1 fruit fly cellular context compared by ENCODE assay signal in genomic region chrX:12222890-12223345, dm6.
TF ChIP-seq lines count a peak whose summit lies in the region.

No protein-coding gene starts in this region.

TF ChIP-seq in whole organism, embryonic, 481 proteins besides CTCF, POLR2A, EP300 and RAD21 (continued from another document and continues in another):
- TF ChIP-seq CG7357 (GFP tag; IDR thresholded peaks at IDR 0.05; lab: Robert Waterston, UW): peak; percentile 61; the same call in 2 of the 3 replicates
- peak; percentile 80 for TF ChIP-seq tgo (GFP tag; IDR thresholded peaks at IDR 0.05; lab: Robert Waterston, UW)
- no peak for TF ChIP-seq CG33213 (GFP tag; optimal IDR thresholded peaks at IDR 0.05; lab: Kevin White, UChicago)
- TF ChIP-seq CG8944 (GFP tag; optimal IDR thresholded peaks at IDR 0.05; lab: Kevin White, UChicago): no peak
- no peak for TF ChIP-seq inv (GFP tag; IDR thresholded peaks at IDR 0.05; lab: Robert Waterston, UW; ENCODE audit: partially characterized antibody)
- peak; percentile 83 for TF ChIP-seq ci (GFP tag; IDR thresholded peaks at IDR 0.05; lab: Robert Waterston, UW)
- no peak for TF ChIP-seq NC2β (GFP tag; optimal IDR thresholded peaks at IDR 0.05; lab: Kevin White, UChicago)
- TF ChIP-seq CG4360 (GFP tag; IDR thresholded peaks at IDR 0.05; lab: Robert Waterston, UW): no peak
- TF ChIP-seq CG11085 (GFP tag; IDR thresholded peaks at IDR 0.05; lab: Robert Waterston, UW): no peak
- TF ChIP-seq CG17829 (tag; optimal IDR thresholded peaks at IDR 0.05; lab: Kevin White, UChicago): peak; percentile 83
- no peak for TF ChIP-seq Myb (GFP tag; optimal IDR thresholded peaks at IDR 0.05; lab: Kevin White, UChicago)
- TF ChIP-seq Mes4 (GFP tag; optimal IDR thresholded peaks at IDR 0.05; lab: Kevin White, UChicago): no peak
- TF ChIP-seq tin (GFP tag; optimal IDR thresholded peaks at IDR 0.05; lab: Kevin White, UChicago): peak; percentile 60
- peak; percentile 61 for TF ChIP-seq run (tag; optimal IDR thresholded peaks at IDR 0.05; lab: Kevin White, UChicago)
- TF ChIP-seq zfh2 (GFP tag; optimal IDR thresholded peaks at IDR 0.05; lab: Kevin White, UChicago): no peak
- no peak for TF ChIP-seq CG10321 (GFP tag; IDR thresholded peaks at IDR 0.05; lab: Robert Waterston, UW)
- no peak for TF ChIP-seq CG4328 (GFP tag; optimal IDR thresholded peaks at IDR 0.05; lab: Kevin White, UChicago)
- TF ChIP-seq CG31388 (GFP tag; optimal IDR thresholded peaks at IDR 0.05; lab: Kevin White, UChicago): no peak
- peak; percentile 75 for TF ChIP-seq E2f1 (GFP tag; IDR thresholded peaks at IDR 0.05; lab: Robert Waterston, UW)
- peak; percentile 18 for TF ChIP-seq Max (GFP tag; optimal IDR thresholded peaks at IDR 0.05; lab: Kevin White, UChicago)
- TF ChIP-seq CG12155 (GFP tag; optimal IDR thresholded peaks at IDR 0.05; lab: Kevin White, UChicago): peak; percentile 15
- peak in 1 of 2 experiments; percentile 1 for TF ChIP-seq Pdp1 (GFP tag; optimal IDR thresholded peaks at IDR 0.05; lab: Kevin White, UChicago)
- TF ChIP-seq CG17912 (GFP tag; optimal IDR thresholded peaks at IDR 0.05; lab: Kevin White, UChicago): no peak
- TF ChIP-seq trem (tag; optimal IDR thresholded peaks at IDR 0.05; lab: Kevin White, UChicago): peak; percentile 54
- TF ChIP-seq pzg (GFP tag; optimal IDR thresholded peaks at IDR 0.05; lab: Kevin White, UChicago): no peak
- TF ChIP-seq h (optimal IDR thresholded peaks at IDR 0.05; lab: Kevin White, UChicago): no peak
- peak in 1 of 3 experiments; percentile 80 for TF ChIP-seq lola (GFP tag; optimal IDR thresholded peaks at IDR 0.05; lab: Kevin White, UChicago)
- TF ChIP-seq CG31441 (GFP tag; IDR thresholded peaks at IDR 0.05; lab: Robert Waterston, UW): peak; percentile 89
- TF ChIP-seq CG43689 (GFP tag; IDR thresholded peaks at IDR 0.05; lab: Robert Waterston, UW): no peak
- TF ChIP-seq wor (GFP tag; IDR thresholded peaks at IDR 0.05; lab: Robert Waterston, UW): 0 out of 2 replicates have a peak, but pooled peaks have one; percentile 34
- no peak for TF ChIP-seq toy (GFP tag; IDR thresholded peaks at IDR 0.05; lab: Robert Waterston, UW)
- TF ChIP-seq CG12744 (GFP tag; optimal IDR thresholded peaks at IDR 0.05; lab: Kevin White, UChicago): no peak
- TF ChIP-seq CG10654 (GFP tag; optimal IDR thresholded peaks at IDR 0.05; lab: Kevin White, UChicago): peak; percentile 41
- TF ChIP-seq Dfd (GFP tag; optimal IDR thresholded peaks at IDR 0.05; lab: Kevin White, UChicago): no peak
- peak; percentile 82 for TF ChIP-seq CG13424 (tag; optimal IDR thresholded peaks at IDR 0.05; lab: Kevin White, UChicago)
- peak in 1 of 2 experiments; percentile 89 for TF ChIP-seq bsh (GFP tag; optimal IDR thresholded peaks at IDR 0.05; lab: Kevin White, UChicago)
- TF ChIP-seq CG15514 (GFP tag; optimal IDR thresholded peaks at IDR 0.05; lab: Kevin White, UChicago): peak; percentile 9
- TF ChIP-seq CG9215 (GFP tag; IDR thresholded peaks at IDR 0.05; lab: Robert Waterston, UW): no peak
- peak; percentile 14 for TF ChIP-seq lbe (GFP tag; optimal IDR thresholded peaks at IDR 0.05; lab: Kevin White, UChicago)
- TF ChIP-seq Sin3A (optimal IDR thresholded peaks at IDR 0.05; lab: Kevin White, UChicago): no peak
- TF ChIP-seq CG7987 (GFP tag; optimal IDR thresholded peaks at IDR 0.05; lab: Kevin White, UChicago): no peak
- no peak for TF ChIP-seq CG11398 (GFP tag; optimal IDR thresholded peaks at IDR 0.05; lab: Kevin White, UChicago)
- TF ChIP-seq CG9817 (tag; optimal IDR thresholded peaks at IDR 0.05; lab: Kevin White, UChicago): peak; percentile 23
- TF ChIP-seq Deaf1 (tag; optimal IDR thresholded peaks at IDR 0.05; lab: Kevin White, UChicago): peak; percentile 32
- no peak for TF ChIP-seq fru (optimal IDR thresholded peaks at IDR 0.05; lab: Kevin White, UChicago)
- TF ChIP-seq TFAM (GFP tag; optimal IDR thresholded peaks at IDR 0.05; lab: Kevin White, UChicago): no peak
- TF ChIP-seq CG13894 (tag; optimal IDR thresholded peaks at IDR 0.05; lab: Kevin White, UChicago): peak; percentile 15
- no peak for TF ChIP-seq crol (GFP tag; IDR thresholded peaks at IDR 0.05; lab: Robert Waterston, UW)
- TF ChIP-seq HHEX (GFP tag; optimal IDR thresholded peaks at IDR 0.05; lab: Kevin White, UChicago): peak; percentile 61
- TF ChIP-seq zen2 (GFP tag; IDR thresholded peaks at IDR 0.05; lab: Robert Waterston, UW; ENCODE audit: partially characterized antibody): no peak
- peak; percentile 41 for TF ChIP-seq scrt (GFP tag; optimal IDR thresholded peaks at IDR 0.05; lab: Kevin White, UChicago)
- peak; percentile 70 for TF ChIP-seq Hr3 (GFP tag; optimal IDR thresholded peaks at IDR 0.05; lab: Kevin White, UChicago)
- no peak for TF ChIP-seq CG42726 (GFP tag; IDR thresholded peaks at IDR 0.05; lab: Robert Waterston, UW; ENCODE audit: partially characterized antibody)
- peak; percentile 80 for TF ChIP-seq Sox102F (GFP tag; optimal IDR thresholded peaks at IDR 0.05; lab: Kevin White, UChicago)
- peak; percentile 53 for TF ChIP-seq ap (GFP tag; IDR thresholded peaks at IDR 0.05; lab: Robert Waterston, UW)
- no peak for TF ChIP-seq HLHmδ (GFP tag; optimal IDR thresholded peaks at IDR 0.05; lab: Kevin White, UChicago)
- TF ChIP-seq caup (GFP tag; optimal IDR thresholded peaks at IDR 0.05; lab: Kevin White, UChicago; ENCODE audit: severe bottlenecking): peak; percentile 38
- no peak for TF ChIP-seq gro (GFP tag; optimal IDR thresholded peaks at IDR 0.05; lab: Kevin White, UChicago)
- peak; percentile 38 for TF ChIP-seq CG6654 (GFP tag; optimal IDR thresholded peaks at IDR 0.05; lab: Kevin White, UChicago)
- TF ChIP-seq Aef1 (GFP tag; IDR thresholded peaks at IDR 0.05; lab: Robert Waterston, UW): peak; percentile 59; the same call in 2 of the 3 replicates
- no peak for TF ChIP-seq pum (GFP tag; optimal IDR thresholded peaks at IDR 0.05; lab: Kevin White, UChicago)
- no peak for TF ChIP-seq slou (GFP tag; optimal IDR thresholded peaks at IDR 0.05; lab: Kevin White, UChicago)
- no peak for TF ChIP-seq Tbp (GFP tag; optimal IDR thresholded peaks at IDR 0.05; lab: Kevin White, UChicago)
- no peak for TF ChIP-seq CG4617 (GFP tag; optimal IDR thresholded peaks at IDR 0.05; lab: Kevin White, UChicago; ENCODE audit: borderline replicate concordance)
- TF ChIP-seq grn (GFP tag; optimal IDR thresholded peaks at IDR 0.05; lab: Kevin White, UChicago): peak; percentile 83
- no peak for TF ChIP-seq CkIIα-i1 (GFP tag; IDR thresholded peaks at IDR 0.05; lab: Robert Waterston, UW)
- no peak for TF ChIP-seq CG8478 (optimal IDR thresholded peaks at IDR 0.05; lab: Kevin White, UChicago)
- TF ChIP-seq mld (GFP tag; IDR thresholded peaks at IDR 0.05; lab: Robert Waterston, UW; ENCODE audit: partially characterized antibody): no peak
- TF ChIP-seq Dref (GFP tag; IDR thresholded peaks at IDR 0.05; lab: Robert Waterston, UW): no peak
- TF ChIP-seq CG2129 (GFP tag; IDR thresholded peaks at IDR 0.05; lab: Robert Waterston, UW; ENCODE audit: partially characterized antibody): no peak
- peak; percentile 35 for TF ChIP-seq CG7271 (tag; optimal IDR thresholded peaks at IDR 0.05; lab: Kevin White, UChicago)
- peak; percentile 27 for TF ChIP-seq CG6683 (GFP tag; optimal IDR thresholded peaks at IDR 0.05; lab: Kevin White, UChicago)
- peak; percentile 35; the same call in 1 of the 2 replicates for TF ChIP-seq CG1024 (GFP tag; IDR thresholded peaks at IDR 0.05; lab: Robert Waterston, UW)
- peak in 1 of 2 experiments; percentile 70 for TF ChIP-seq Hr78 (GFP tag; optimal IDR thresholded peaks at IDR 0.05; lab: Kevin White, UChicago)
- peak; percentile 82 for TF ChIP-seq sisA (GFP tag; IDR thresholded peaks at IDR 0.05; lab: Robert Waterston, UW)
- TF ChIP-seq CG1602 (GFP tag; optimal IDR thresholded peaks at IDR 0.05; lab: Kevin White, UChicago): peak; percentile 31
- peak; percentile 48 for TF ChIP-seq CG13296 (GFP tag; optimal IDR thresholded peaks at IDR 0.05; lab: Kevin White, UChicago)
- peak; percentile 62 for TF ChIP-seq CG8359 (GFP tag; optimal IDR thresholded peaks at IDR 0.05; lab: Kevin White, UChicago; ENCODE audit: borderline replicate concordance)
- TF ChIP-seq chm (GFP tag; IDR thresholded peaks at IDR 0.05; lab: Robert Waterston, UW): 0 out of 2 replicates have a peak, but pooled peaks have one; percentile 11
- peak; percentile 62 for TF ChIP-seq ssp (GFP tag; IDR thresholded peaks at IDR 0.05; lab: Robert Waterston, UW)
- no peak for TF ChIP-seq CG9609 (GFP tag; optimal IDR thresholded peaks at IDR 0.05; lab: Kevin White, UChicago)
- no peak for TF ChIP-seq YL-1 (GFP tag; optimal IDR thresholded peaks at IDR 0.05; lab: Kevin White, UChicago)
- TF ChIP-seq dmrt99B (tag; optimal IDR thresholded peaks at IDR 0.05; lab: Kevin White, UChicago): peak; percentile 83
- TF ChIP-seq Hmr (GFP tag; optimal IDR thresholded peaks at IDR 0.05; lab: Kevin White, UChicago): peak; percentile 33
- TF ChIP-seq zen (tag; optimal IDR thresholded peaks at IDR 0.05; lab: Kevin White, UChicago): peak; percentile 42
- peak; percentile 31; the same call in 1 of the 2 replicates for TF ChIP-seq peb (GFP tag; IDR thresholded peaks at IDR 0.05; lab: Robert Waterston, UW)
- no peak for TF ChIP-seq CG7745 (tag; optimal IDR thresholded peaks at IDR 0.05; lab: Kevin White, UChicago)
- TF ChIP-seq Rx (GFP tag; IDR thresholded peaks at IDR 0.05; lab: Robert Waterston, UW): peak; percentile 54
- peak; percentile 81 for TF ChIP-seq unpg (GFP tag; optimal IDR thresholded peaks at IDR 0.05; lab: Kevin White, UChicago)
- no peak for TF ChIP-seq CG5953 (GFP tag; IDR thresholded peaks at IDR 0.05; lab: Robert Waterston, UW)
- TF ChIP-seq Mrtf (GFP tag; IDR thresholded peaks at IDR 0.05; lab: Robert Waterston, UW): peak; percentile 60; the same call in 1 of the 3 replicates
- TF ChIP-seq CG4282 (GFP tag; optimal IDR thresholded peaks at IDR 0.05; lab: Kevin White, UChicago): no peak
- TF ChIP-seq Oaz (GFP tag; IDR thresholded peaks at IDR 0.05; lab: Robert Waterston, UW): no peak
- TF ChIP-seq CG11723 (GFP tag; optimal IDR thresholded peaks at IDR 0.05; lab: Kevin White, UChicago): peak; percentile 36
- no peak for TF ChIP-seq Dll (GFP tag; IDR thresholded peaks at IDR 0.05; lab: Robert Waterston, UW; ENCODE audit: partially characterized antibody)
- peak; percentile 48 for TF ChIP-seq Meics (GFP tag; optimal IDR thresholded peaks at IDR 0.05; lab: Kevin White, UChicago)
- no peak for TF ChIP-seq z (GFP tag; IDR thresholded peaks at IDR 0.05; lab: Robert Waterston, UW)
- no peak for TF ChIP-seq GATAe (GFP tag; conservative IDR thresholded peaks at IDR 0.05; lab: Robert Waterston, UW)
- TF ChIP-seq Atf3 (GFP tag; optimal IDR thresholded peaks at IDR 0.05; lab: Kevin White, UChicago): no peak
- TF ChIP-seq CG31224 (GFP tag; IDR thresholded peaks at IDR 0.05; lab: Robert Waterston, UW): no peak
- TF ChIP-seq sd (tag; optimal IDR thresholded peaks at IDR 0.05; lab: Kevin White, UChicago): peak; percentile 22
- TF ChIP-seq CG1603 (tag; optimal IDR thresholded peaks at IDR 0.05; lab: Kevin White, UChicago): no peak
- TF ChIP-seq CG13123 (GFP tag; optimal IDR thresholded peaks at IDR 0.05; lab: Kevin White, UChicago): no peak
- no peak for TF ChIP-seq disco-r (GFP tag; optimal IDR thresholded peaks at IDR 0.05; lab: Kevin White, UChicago)
- peak; percentile 59; the same call in 2 of the 3 replicates for TF ChIP-seq so (GFP tag; IDR thresholded peaks at IDR 0.05; lab: Robert Waterston, UW)
- no peak for TF ChIP-seq CG10565 (GFP tag; optimal IDR thresholded peaks at IDR 0.05; lab: Kevin White, UChicago)
- TF ChIP-seq klu (GFP tag; IDR thresholded peaks at IDR 0.05; lab: Robert Waterston, UW): no peak
- TF ChIP-seq Ravus (GFP tag; IDR thresholded peaks at IDR 0.05; lab: Robert Waterston, UW): no peak; the same call in 1 of the 2 replicates
- TF ChIP-seq CG4707 (GFP tag; optimal IDR thresholded peaks at IDR 0.05; lab: Kevin White, UChicago): peak; percentile 12
- TF ChIP-seq dysf (GFP tag; IDR thresholded peaks at IDR 0.05; lab: Robert Waterston, UW): peak; percentile 64
- TF ChIP-seq CG17359 (tag; optimal IDR thresholded peaks at IDR 0.05; lab: Kevin White, UChicago): peak; percentile 83
- TF ChIP-seq CG2889 (GFP tag; IDR thresholded peaks at IDR 0.05; lab: Robert Waterston, UW): no peak; the same call in 2 of the 3 replicates
- no peak for TF ChIP-seq Dip2 (GFP tag; IDR thresholded peaks at IDR 0.05; lab: Robert Waterston, UW)
- peak; percentile 64 for TF ChIP-seq grau (tag; optimal IDR thresholded peaks at IDR 0.05; lab: Kevin White, UChicago)
- TF ChIP-seq CG17612 (GFP tag; IDR thresholded peaks at IDR 0.05; lab: Robert Waterston, UW): no peak
- no peak for TF ChIP-seq CG11456 (GFP tag; IDR thresholded peaks at IDR 0.05; lab: Robert Waterston, UW)
- TF ChIP-seq CG1647 (GFP tag; optimal IDR thresholded peaks at IDR 0.05; lab: Kevin White, UChicago): no peak
- TF ChIP-seq mam (GFP tag; optimal IDR thresholded peaks at IDR 0.05; lab: Kevin White, UChicago): no peak
- no peak for TF ChIP-seq aop (GFP tag; IDR thresholded peaks at IDR 0.05; lab: Robert Waterston, UW)
- TF ChIP-seq CG10959 (GFP tag; IDR thresholded peaks at IDR 0.05; lab: Robert Waterston, UW): peak; percentile 66
- no peak for TF ChIP-seq CG12219 (GFP tag; optimal IDR thresholded peaks at IDR 0.05; lab: Kevin White, UChicago)
- peak; percentile 34 for TF ChIP-seq kah (GFP tag; optimal IDR thresholded peaks at IDR 0.05; lab: Kevin White, UChicago)
- peak; percentile 17; the same call in 1 of the 2 replicates for TF ChIP-seq CG3847 (GFP tag; IDR thresholded peaks at IDR 0.05; lab: Robert Waterston, UW)
- no peak for TF ChIP-seq CG16863 (GFP tag; optimal IDR thresholded peaks at IDR 0.05; lab: Kevin White, UChicago)
- peak; percentile 87 for TF ChIP-seq dmrt11E (tag; optimal IDR thresholded peaks at IDR 0.05; lab: Kevin White, UChicago)
- no peak for TF ChIP-seq pb (GFP tag; optimal IDR thresholded peaks at IDR 0.05; lab: Kevin White, UChicago)
- peak; percentile 52; the same call in 2 of the 3 replicates for TF ChIP-seq B-H1 (GFP tag; IDR thresholded peaks at IDR 0.05; lab: Robert Waterston, UW)
- no peak for TF ChIP-seq lov (optimal IDR thresholded peaks at IDR 0.05; lab: Kevin White, UChicago)
- TF ChIP-seq lov (GFP tag; IDR thresholded peaks at IDR 0.05; lab: Robert Waterston, UW): peak; percentile 52; the same call in 1 of the 3 replicates
- peak; percentile 66 for TF ChIP-seq Med (GFP tag; lab: Kevin White, UChicago)
- TF ChIP-seq wdn (GFP tag; IDR thresholded peaks at IDR 0.05; lab: Robert Waterston, UW): no peak
- no peak for TF ChIP-seq fd102C (GFP tag; optimal IDR thresholded peaks at IDR 0.05; lab: Kevin White, UChicago)
- TF ChIP-seq ase (GFP tag; IDR thresholded peaks at IDR 0.05; lab: Robert Waterston, UW): peak; percentile 44; the same call in 1 of the 3 replicates
